Worm (Caenorhabditis elegans): ENCODE results near the gene F56D6.9.

DNA sequence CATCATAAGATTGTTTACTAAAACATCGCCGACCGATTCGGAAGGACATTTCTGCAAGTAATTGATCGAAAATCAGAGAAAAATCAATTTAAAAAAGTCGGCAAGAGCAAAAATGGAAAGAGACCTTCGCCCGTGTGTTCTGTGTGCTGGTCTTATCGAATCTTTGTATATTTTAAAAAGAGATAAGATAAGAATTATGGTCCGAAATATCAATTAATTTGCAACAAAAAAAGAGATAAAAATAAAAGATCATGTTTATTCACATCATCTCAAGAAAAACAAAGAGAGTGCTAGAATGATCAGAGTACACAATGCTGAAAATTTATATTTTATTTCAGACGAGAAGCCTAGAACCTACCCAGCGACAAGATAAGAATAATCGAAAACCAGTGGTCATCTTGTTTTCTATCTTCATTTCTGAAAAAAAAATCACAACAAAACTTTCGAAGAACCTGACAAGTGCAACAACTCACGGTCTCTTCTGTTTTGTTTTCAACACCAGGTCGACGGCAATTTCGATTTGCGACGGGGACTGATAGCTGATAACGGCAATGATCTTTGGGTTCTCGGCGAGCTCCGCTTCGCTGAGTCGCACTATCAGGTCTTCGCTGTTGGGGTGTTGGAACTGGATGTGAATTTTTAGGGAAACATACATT, 13.7 kb upstream of the F56D6.9 start, which contains the start of gene F37C4.6:
- no peak for TF ChIP-seq nhr-21 (tag; optimal IDR thresholded peaks at IDR 0.05)
- TF ChIP-seq lsy-2 (tag; optimal IDR thresholded peaks at IDR 0.05): no peak
- no peak for TF ChIP-seq nhr-12 (tag; optimal IDR thresholded peaks at IDR 0.05)
- no peak for TF ChIP-seq ama-1 (optimal IDR thresholded peaks at IDR 0.05)
- TF ChIP-seq R02D3.7 (tag; optimal IDR thresholded peaks at IDR 0.05): no peak
- no peak for TF ChIP-seq snpc-4 (tag; optimal IDR thresholded peaks at IDR 0.05)
- no peak for TF ChIP-seq lin-39 (tag; optimal IDR thresholded peaks at IDR 0.05)
- no peak for TF ChIP-seq peb-1 (tag; optimal IDR thresholded peaks at IDR 0.05)
- TF ChIP-seq nhr-6 (tag; optimal IDR thresholded peaks at IDR 0.05): no peak
- no peak for TF ChIP-seq nhr-10 (tag; optimal IDR thresholded peaks at IDR 0.05)
- TF ChIP-seq sem-4 (tag; optimal IDR thresholded peaks at IDR 0.05): no peak
- no peak for TF ChIP-seq unc-62 (GFP tag; optimal IDR thresholded peaks at IDR 0.05)
